Worm (Caenorhabditis elegans) whole organism, dauer: ENCODE results near the gene nhr-221.

Experiments used
- unc-62 ChIP-seq: sonication (generic microtip); optimal IDR thresholded peaks from 2 replicates; lab custom pipeline; 2017; ENCODE audit warnings: missing biosample characterization, missing genetic modification reagents, missing genetic modification characterization

Gene nhr-221

DNA sequence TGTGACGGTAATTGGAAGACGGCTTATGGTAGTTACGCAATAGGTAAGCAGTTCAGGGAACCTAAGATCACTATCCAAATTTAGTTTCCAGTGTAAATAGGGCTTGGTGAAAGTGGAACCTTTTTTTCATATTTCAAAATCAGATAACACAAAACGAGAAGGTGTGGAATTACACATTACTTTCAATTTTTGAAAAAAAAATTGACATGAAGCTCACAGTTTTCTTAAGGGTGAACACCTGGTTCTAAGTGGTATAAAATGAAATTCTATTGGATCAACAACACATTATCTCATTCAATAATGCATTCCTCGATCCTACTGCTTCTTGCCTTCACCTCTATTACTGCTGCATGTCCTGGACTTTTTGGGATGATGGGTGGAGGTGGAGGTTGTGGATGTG, 20.8 kb upstream of the nhr-221 start, which contains the start of gene grl-30:
Gene grl-30 (plus strand): TSS at position 301 of the 400 bp plus-strand sequence.
- no peak for TF ChIP-seq unc-62 (GFP tag; lab: Kevin White, UChicago)

DNA sequence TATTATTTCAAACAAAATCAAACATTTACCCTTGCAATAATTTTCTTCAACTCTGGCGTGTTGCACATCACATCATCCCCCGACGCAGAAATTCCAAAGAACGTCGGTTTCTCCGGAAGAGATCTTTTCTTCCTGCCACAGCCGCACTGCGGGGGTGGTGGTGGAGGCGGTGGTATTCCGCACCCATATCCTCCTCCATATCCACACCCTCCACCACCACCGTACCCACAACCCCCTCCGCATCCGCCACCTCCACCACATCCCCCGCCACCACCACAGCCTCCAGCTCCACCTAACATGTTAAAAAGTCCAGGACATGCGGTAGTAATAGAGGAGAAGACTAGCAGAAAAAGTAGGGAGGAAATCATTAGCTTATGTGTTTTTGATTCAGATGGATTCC, 19.7 kb upstream of the nhr-221 start, which contains the start of gene grl-29:
Gene grl-29 (minus strand): TSS at position 368 of the 400 bp plus-strand sequence.
- no peak for TF ChIP-seq unc-62 (GFP tag; lab: Kevin White, UChicago)

DNA sequence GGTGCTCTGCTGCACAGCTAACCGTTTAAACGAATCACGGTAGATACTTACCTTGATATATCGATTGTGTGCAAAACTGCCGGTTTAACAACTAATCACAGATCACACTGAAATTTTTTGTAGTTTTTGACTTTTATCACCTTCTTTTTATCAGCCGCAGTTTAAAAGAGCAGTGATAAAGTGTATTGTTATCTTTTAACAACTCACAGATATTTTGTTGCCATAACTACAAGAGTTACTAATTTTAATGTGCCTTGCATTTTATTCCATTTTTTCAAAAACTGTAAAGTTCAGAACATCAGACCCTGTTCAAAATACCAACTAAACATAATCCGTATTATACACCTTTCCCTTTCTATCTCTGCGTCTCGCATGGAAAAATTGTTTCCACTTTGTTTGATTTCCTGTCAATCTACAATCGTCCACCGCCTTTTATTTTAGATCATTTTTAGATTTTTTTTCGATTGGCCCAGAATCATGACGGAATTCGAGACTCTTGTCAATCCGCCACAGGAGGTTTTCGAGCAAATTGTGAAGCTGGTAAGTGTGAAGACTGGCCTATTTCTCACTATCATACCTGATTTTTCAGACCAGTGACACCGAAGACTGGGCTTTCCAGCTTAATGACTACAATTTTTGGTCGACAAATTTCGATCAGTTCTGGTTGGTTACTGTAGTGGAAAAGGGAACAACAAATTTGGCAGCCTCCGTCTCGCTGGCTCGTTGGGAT, 17.7 kb upstream of the nhr-221 start, which contains the start of gene T24A6.20:
Gene T24A6.20 (plus strand): TSS at position 395 of the 730 bp plus-strand sequence.
- TF ChIP-seq unc-62 (GFP tag; lab: Kevin White, UChicago), result no peak

DNA sequence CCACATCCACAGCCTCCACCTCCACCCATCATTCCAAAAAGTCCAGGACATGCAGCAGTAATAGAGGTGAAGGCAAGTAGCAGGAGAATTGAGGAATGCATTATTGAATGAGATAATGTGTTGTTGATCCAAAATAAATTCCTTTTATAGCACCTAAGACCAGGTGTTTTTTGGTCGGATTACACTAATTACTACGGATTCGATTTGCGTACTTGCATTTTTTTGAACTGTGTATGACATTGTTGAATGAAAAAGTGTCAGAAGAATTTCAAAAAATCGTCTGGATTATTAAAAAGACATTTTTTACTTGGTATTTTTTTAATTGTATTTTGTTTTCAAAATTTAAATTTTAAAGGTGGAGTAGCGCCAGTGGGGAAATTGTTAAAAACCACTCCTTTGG, 16.6 kb upstream of the nhr-221 start, which contains the start of gene grl-28:
Gene grl-28 (minus strand): TSS at position 101 of the 400 bp plus-strand sequence.
- TF ChIP-seq unc-62 (GFP tag; lab: Kevin White, UChicago), result no peak

DNA sequence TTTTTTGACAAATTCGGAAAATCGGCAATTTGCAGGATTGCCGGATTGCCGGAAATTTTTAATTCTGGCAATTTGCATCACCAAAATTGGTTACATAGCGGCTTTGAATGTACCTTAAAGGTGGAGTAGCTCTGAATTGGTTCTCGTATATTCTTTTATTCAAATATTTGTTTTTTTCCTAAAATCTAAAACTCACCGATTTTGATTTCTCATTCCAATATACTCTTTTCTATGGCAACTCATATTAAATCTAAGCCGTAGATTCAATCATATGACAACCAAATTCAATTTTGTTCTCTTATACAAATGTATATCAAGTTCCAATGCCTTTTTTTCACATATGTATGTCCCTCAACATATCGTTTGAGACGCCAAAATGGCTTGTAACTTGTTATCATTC, 14.4 kb upstream of the nhr-221 start, which contains the start of gene sri-21:
Gene sri-21 (plus strand): TSS at position 301 of the 400 bp plus-strand sequence.
- TF ChIP-seq unc-62 (GFP tag; lab: Kevin White, UChicago), result no peak

DNA sequence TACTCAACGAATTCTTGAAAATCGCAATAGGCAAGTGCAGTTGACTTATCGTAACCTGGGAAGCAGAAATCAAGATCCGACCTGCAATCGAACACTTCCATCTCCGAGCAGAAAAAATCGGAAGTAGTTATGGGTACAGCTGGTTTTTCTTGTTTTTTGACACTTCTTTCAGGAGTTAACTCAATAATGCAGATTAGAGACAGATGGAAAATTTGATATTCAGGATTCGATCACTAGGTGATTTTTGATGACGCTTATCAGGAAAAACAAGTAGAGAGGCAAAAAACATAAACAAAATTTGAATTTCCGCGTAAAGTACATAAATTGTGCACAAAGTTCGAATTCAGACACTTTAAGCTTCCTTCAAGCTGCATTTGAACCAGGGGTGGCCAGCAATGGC, 13.6 kb upstream of the nhr-221 start, which contains the start of gene srw-130:
Gene srw-130 (minus strand): TSS at position 101 of the 400 bp plus-strand sequence.
- TF ChIP-seq unc-62 (GFP tag; lab: Kevin White, UChicago), result no peak

DNA sequence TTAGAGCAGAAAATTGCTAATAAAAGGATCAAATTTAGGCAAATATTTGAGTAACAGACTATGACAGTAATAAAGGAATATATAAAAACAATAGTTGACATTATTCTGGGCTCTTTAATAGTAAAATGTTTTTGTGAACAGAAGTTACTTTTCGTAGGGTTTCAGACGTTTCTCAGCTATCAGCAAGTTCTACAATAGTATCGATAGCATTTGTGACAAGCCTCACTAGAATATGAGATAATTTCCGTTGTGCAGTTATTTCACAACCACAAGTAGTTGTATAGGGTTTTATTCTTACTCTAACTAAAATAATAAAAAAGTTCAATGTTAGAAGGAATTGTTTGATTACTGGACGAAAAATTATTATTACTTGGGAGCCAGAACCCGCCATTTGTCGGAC, 11.4 kb upstream of the nhr-221 start, which contains the start of gene srbc-68:
Gene srbc-68 (minus strand): TSS at position 101 of the 400 bp plus-strand sequence.
- no peak for TF ChIP-seq unc-62 (GFP tag; lab: Kevin White, UChicago)

DNA sequence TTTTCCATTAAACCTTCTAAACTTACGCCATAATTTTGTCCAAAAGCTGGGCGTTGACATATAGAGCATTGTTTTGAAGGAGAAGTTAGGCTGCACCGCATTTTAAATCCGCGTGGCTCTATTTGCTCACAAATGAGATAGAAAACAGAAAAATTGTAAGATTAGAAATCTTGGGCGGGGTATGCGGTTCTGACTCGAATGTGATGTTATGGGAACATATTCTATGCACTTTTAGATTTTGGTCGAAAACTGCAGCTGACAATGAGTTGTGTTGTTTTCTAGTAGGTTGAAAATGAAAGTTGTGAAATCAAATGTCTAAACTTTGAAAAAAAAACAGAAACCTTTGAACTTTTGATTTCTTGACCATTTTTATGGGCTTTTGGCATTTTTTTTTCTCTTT, 8.2 kb upstream of the nhr-221 start, which contains the start of gene nhr-222:
Gene nhr-222 (minus strand): TSS at position 101 of the 400 bp plus-strand sequence.
- no peak for TF ChIP-seq unc-62 (GFP tag; lab: Kevin White, UChicago)

DNA sequence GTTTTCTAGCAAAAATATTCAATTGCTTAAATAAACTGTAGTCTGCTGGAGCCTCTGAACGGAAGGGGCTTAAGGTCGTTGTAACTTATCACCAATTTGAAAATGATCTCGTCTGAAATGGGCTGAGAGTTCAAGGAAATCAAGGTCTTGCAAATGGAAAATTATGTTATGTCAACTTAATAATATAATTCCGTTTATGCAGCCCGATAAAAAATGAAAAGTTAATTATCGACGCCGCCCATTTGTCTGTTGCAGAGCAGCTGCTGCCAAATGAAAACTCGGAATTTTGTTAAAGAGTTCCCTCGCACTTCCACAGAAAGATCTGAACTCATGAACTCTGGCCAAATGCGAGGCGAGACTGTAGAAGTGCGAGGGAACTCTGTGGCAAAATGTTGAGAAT, 6.0 kb upstream of the nhr-221 start, which contains the start of gene srbc-67:
Gene srbc-67 (minus strand): TSS at position 101 of the 400 bp plus-strand sequence.
- TF ChIP-seq unc-62 (GFP tag; lab: Kevin White, UChicago), result no peak

DNA sequence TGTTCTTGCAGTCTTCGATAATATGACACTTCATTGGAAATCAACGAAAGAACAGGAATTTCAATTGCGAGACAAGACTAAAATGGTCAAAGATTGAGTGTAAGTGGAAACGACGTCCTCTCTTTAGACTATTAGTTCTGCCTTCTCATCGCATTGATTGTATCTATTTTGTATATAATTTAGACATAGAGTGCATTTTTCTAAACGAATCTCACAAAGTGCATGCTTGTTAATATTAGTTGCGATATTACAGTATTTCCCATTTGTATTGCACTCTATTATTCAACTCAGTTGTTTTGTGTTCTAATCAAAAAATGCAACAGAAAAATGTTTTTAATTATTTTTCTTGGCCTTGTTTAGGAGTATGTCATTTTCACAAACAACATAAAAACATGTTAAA, 3.1 kb upstream of the nhr-221 start, which contains the start of gene nhr-93:
Gene nhr-93 (minus strand): TSS at position 101 of the 400 bp plus-strand sequence.
- TF ChIP-seq unc-62 (GFP tag; lab: Kevin White, UChicago), result no peak

DNA sequence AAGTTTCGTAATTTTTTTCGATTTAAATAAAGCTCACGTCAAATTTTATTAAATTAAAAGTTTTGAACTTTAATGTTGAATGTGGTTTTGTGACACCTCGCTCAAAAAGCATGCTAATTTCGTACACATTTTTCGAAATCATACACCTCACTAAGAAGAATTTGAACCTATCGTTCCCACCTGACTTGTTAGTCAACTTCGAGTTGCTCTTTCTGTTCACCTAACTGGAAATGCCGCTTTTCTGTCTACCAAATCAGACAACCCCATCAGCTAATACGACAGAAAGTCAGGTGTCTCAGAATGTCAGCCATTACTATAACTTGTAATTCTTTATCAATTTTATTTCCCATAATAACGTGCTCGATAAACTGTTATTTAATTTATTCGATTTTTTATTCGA, 4.8 kb downstream of the nhr-221 start, which contains the start of gene srbc-66:
Gene srbc-66 (plus strand): TSS at position 301 of the 400 bp plus-strand sequence.
- TF ChIP-seq unc-62 (GFP tag; lab: Kevin White, UChicago), result no peak

DNA sequence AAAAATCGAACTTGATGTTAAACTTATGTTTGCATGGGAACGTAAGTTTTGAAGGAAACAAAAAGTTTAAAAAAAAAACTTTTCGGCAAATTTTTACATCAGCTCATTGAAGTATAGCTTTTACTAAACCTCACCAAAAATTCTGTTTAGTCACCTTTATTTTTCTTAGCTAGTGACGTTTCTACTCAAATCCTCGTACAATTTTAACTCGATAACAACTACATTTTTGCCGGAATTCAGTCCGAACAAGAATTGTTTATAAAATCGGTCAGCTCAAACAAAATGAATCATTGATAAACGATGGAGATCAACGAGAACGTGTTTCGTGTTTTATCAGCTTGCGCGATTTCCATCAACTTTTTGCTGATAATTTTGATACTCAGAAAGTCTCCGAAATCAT, 8.3 kb downstream of the nhr-221 start, which contains the start of gene str-260:
Gene str-260 (plus strand): TSS at position 301 of the 400 bp plus-strand sequence.
- TF ChIP-seq unc-62 (GFP tag; lab: Kevin White, UChicago), result no peak

DNA sequence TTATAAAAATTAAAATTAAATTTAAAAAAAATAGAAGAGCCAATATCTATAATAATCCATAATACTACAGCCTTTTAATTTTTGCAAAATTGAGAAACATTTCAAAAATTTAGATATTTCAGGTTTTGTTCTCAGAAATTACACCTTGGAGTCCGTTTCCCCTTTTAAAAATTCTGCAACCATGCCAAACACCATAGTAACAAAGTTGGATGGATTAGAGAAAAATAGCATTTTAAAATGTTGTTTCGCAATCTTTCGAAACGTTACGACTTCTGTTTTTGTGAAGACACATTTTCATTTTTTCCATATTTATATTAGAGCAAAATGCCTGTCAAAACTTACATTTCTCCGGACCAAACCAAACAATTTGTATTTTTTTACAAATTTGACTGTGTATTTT, 10.2 kb downstream of the nhr-221 start, which contains the start of gene T24A6.7:
Gene T24A6.7 (plus strand): TSS at position 301 of the 400 bp plus-strand sequence.
- TF ChIP-seq unc-62 (GFP tag; lab: Kevin White, UChicago), result no peak

DNA sequence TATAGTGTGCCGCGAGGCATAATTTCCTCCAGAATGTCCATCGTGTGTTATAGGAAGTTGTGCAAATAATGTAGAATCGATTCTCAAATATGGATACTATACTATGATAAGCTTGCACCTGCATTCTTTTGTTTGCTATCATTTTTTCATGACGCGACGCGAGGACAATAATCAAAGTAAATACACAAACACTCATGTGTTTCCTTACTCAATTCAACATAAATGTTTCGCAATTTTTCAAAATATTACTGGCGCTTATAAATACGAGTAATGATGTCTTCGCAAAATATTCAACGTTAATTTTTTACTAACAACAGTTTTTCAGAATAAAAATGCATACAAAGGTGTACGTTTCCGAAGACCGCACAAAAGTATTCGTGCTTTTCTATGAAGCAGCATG, 11.9 kb downstream of the nhr-221 start, which contains the start of gene irg-1:
Gene irg-1 (plus strand): TSS at position 326 of the 400 bp plus-strand sequence.
- no peak for TF ChIP-seq unc-62 (GFP tag; lab: Kevin White, UChicago)

DNA sequence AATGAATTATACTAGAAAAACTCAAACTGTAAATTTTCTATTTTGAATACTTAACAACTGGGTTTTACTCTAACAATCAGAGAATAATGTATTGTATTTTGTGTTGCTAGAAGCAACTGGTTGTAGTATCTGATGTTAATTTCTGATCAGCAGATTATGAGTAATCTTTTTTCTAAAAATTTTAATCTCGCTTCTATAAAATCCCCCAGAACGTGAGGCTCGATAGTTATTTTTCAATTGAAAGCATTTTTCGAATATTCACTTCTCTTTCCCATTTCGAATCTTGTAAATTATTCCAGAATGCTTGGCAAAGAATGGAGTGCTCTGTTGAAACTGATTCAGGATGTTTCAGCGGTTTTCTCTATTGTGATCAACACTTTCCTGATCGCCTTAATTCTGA, 17.3 kb downstream of the nhr-221 start, which contains the start of gene str-227:
Gene str-227 (plus strand): TSS at position 301 of the 400 bp plus-strand sequence.
- no peak for TF ChIP-seq unc-62 (GFP tag; lab: Kevin White, UChicago)

DNA sequence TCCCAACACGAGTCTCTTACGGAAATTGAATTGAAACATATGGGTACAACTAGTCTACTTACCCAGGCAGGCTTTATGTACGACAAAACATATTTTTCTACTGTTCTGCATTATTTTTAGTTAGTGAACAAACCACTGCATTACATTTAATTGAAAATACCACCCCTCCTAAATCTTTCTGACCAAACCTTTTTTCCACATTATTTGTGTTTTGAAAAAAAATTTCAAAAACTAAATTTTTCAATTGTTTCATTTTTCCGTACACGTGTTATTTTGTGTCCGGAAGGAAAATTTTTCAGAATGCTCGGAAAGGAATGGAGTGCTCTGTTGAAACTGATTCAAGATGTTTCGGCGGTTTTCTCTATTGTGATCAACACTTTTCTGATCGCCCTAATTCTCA, 22.8 kb downstream of the nhr-221 start, which contains the start of gene str-226:
Gene str-226 (plus strand): TSS at position 301 of the 400 bp plus-strand sequence.
- TF ChIP-seq unc-62 (GFP tag; lab: Kevin White, UChicago), result no peak
